Fruit fly (Drosophila melanogaster) S2 (cell line): ENCODE data around the gene cv-d.

Experiments
- CG8478 ChIP-seq: fragments of >200 bp; optimal IDR thresholded peaks from 2 replicates; lab custom pipeline; 2018
- CTCF ChIP-seq, 2 experiments: fragments of >200 bp; optimal IDR thresholded peaks; 2 replicates each; lab custom pipeline; 2018

- TF ChIP-seq CG8478 (no peak), CTCF (optimal IDR thresholded peaks at IDR 0.05; lab: Kevin White, UChicago) (no peak)
These were observed 1.5 kb downstream of the cv-d start for dm6 chr3R:15851912-15852311.
